Worm (Caenorhabditis elegans): ENCODE measurements around the gene epg-9.

The epg-9 gene

ce11 chrIV:2601988-2602861 lies 1.3 kb downstream of the epg-9 start (continued):
- TF ChIP-seq jun-1 (tag; optimal IDR thresholded peaks at IDR 0.05): peak; percentile 95
- no peak for TF ChIP-seq F26F4.8 (GFP tag; conservative IDR thresholded peaks at IDR 0.05)
- TF ChIP-seq lin-29 (GFP tag; IDR thresholded peaks at IDR 0.05): peak; percentile 88
- peak; percentile 99 for TF ChIP-seq tra-1 (GFP tag; IDR thresholded peaks at IDR 0.05)
- TF ChIP-seq ceh-44 (GFP tag; IDR thresholded peaks at IDR 0.05): 0 out of 2 replicates have a peak, but pooled peaks have one; percentile 37
- peak; percentile 87 for TF ChIP-seq arid-1 (GFP tag; conservative IDR thresholded peaks at IDR 0.05)
- peak; percentile 96 for TF ChIP-seq nhr-48 (tag; optimal IDR thresholded peaks at IDR 0.05)
- TF ChIP-seq lin-39 (tag; optimal IDR thresholded peaks at IDR 0.05): no peak
- peak; percentile 98 for TF ChIP-seq Y75B8A.6 (GFP tag; IDR thresholded peaks at IDR 0.05)
- TF ChIP-seq ceh-82 (tag; optimal IDR thresholded peaks at IDR 0.05): no peak
- TF ChIP-seq madf-5 (GFP tag; IDR thresholded peaks at IDR 0.05): peak; percentile 47 to 54; a peak in 1 of 4 replicates
- peak; percentile 46 for TF ChIP-seq fos-1 (tag; optimal IDR thresholded peaks at IDR 0.05)
- peak; percentile 66 to 99 for TF ChIP-seq unc-62 (GFP tag; optimal IDR thresholded peaks at IDR 0.05 in 1 of 2)
- TF ChIP-seq unc-62 (tag; optimal IDR thresholded peaks at IDR 0.05): no peak
- peak; percentile 65; the same call in 1 of the 2 replicates for TF ChIP-seq ZK337.2 (GFP tag; IDR thresholded peaks at IDR 0.05)
- TF ChIP-seq unc-130 (GFP tag; optimal IDR thresholded peaks at IDR 0.05): no peak
- TF ChIP-seq ctbp-1 (GFP tag; IDR thresholded peaks at IDR 0.05): peak; percentile 92
- no peak for TF ChIP-seq lin-15B (tag; optimal IDR thresholded peaks at IDR 0.05)
- TF ChIP-seq egl-27 (tag; optimal IDR thresholded peaks at IDR 0.05): no peak
- no peak for TF ChIP-seq zip-11 (GFP tag; IDR thresholded peaks at IDR 0.05)
- no peak for TF ChIP-seq lir-3 (tag; optimal IDR thresholded peaks at IDR 0.05)
- no peak for TF ChIP-seq daf-12 (tag; optimal IDR thresholded peaks at IDR 0.05)
- peak; percentile 84 for TF ChIP-seq zip-2 (tag; optimal IDR thresholded peaks at IDR 0.05)
- peak; percentile 75 for TF ChIP-seq spr-3 (GFP tag; optimal IDR thresholded peaks at IDR 0.05)
- TF ChIP-seq set-16 (GFP tag; IDR thresholded peaks at IDR 0.05): peak; percentile 86
- TF ChIP-seq mxl-3 (GFP tag; optimal IDR thresholded peaks at IDR 0.05): peak; percentile 84
- no peak for TF ChIP-seq nhr-111 (GFP tag; optimal IDR thresholded peaks at IDR 0.05)
- peak; percentile 86 to 97 for TF ChIP-seq mdl-1 (tag; optimal IDR thresholded peaks at IDR 0.05)
- TF ChIP-seq skn-1 (tag; optimal IDR thresholded peaks at IDR 0.05): peak; percentile 91
- TF ChIP-seq nhr-237 (tag; optimal IDR thresholded peaks at IDR 0.05): no peak
- TF ChIP-seq ztf-11 (tag; optimal IDR thresholded peaks at IDR 0.05): no peak
- TF ChIP-seq saeg-2 (GFP tag; IDR thresholded peaks at IDR 0.05): peak; percentile 93
- TF ChIP-seq F37D6.2 (tag; optimal IDR thresholded peaks at IDR 0.05): peak; percentile 62
- TF ChIP-seq lin-13 (GFP tag; optimal IDR thresholded peaks at IDR 0.05): peak; percentile 84
- peak; percentile 98 for TF ChIP-seq nhr-11 (tag; optimal IDR thresholded peaks at IDR 0.05)
- peak; percentile 100 for TF ChIP-seq hlh-11 (tag; optimal IDR thresholded peaks at IDR 0.05)
- peak; percentile 93 for TF ChIP-seq pha-4 (GFP tag; IDR thresholded peaks at IDR 0.05)
- TF ChIP-seq pha-4 (tag; optimal IDR thresholded peaks at IDR 0.05): peak; percentile 94
- TF ChIP-seq ces-1 (GFP tag; optimal IDR thresholded peaks at IDR 0.05): no peak
- TF ChIP-seq nhr-42 (GFP tag; IDR thresholded peaks at IDR 0.05): peak; percentile 93
- peak; percentile 90 for TF ChIP-seq nhr-41 (GFP tag; IDR thresholded peaks at IDR 0.05)
- peak; percentile 99 for TF ChIP-seq ceh-20 (GFP tag; IDR thresholded peaks at IDR 0.05)
- TF ChIP-seq dpl-1 (GFP tag; optimal IDR thresholded peaks at IDR 0.05): peak; percentile 82
- peak; percentile 51 for TF ChIP-seq Y48G9A.11 (GFP tag; IDR thresholded peaks at IDR 0.05)
- TF ChIP-seq F49E8.2 (tag; optimal IDR thresholded peaks at IDR 0.05; ENCODE audit: borderline replicate concordance): no peak
- TF ChIP-seq sdz-12 (GFP tag; optimal IDR thresholded peaks at IDR 0.05): peak; percentile 81
- peak; percentile 96 for TF ChIP-seq nhr-102 (tag; optimal IDR thresholded peaks at IDR 0.05)
- peak; percentile 9 for TF ChIP-seq ceh-28 (tag; optimal IDR thresholded peaks at IDR 0.05)
- peak; percentile 79 for TF ChIP-seq nhr-25 (tag; optimal IDR thresholded peaks at IDR 0.05; ENCODE audit: borderline replicate concordance, insufficient read depth)
- peak; percentile 40 for TF ChIP-seq Y5F2A.4 (GFP tag; optimal IDR thresholded peaks at IDR 0.05)
